Fruit fly (Drosophila melanogaster) whole organism, embryonic: ENCODE measurements around the gene Herc4.

Experiments
- B-H2 ChIP-seq: fragments of 200-800 bp; sonication (Bioruptor generic); optimal IDR thresholded peaks from 2 replicates; lab custom pipeline; 2018; ENCODE audit warnings: missing biosample characterization, mild to moderate bottlenecking, missing genetic modification characterization
- CG11085 ChIP-seq: fragments of 200-800 bp; sonication (Bioruptor generic); IDR thresholded peaks from 2 replicates; pipeline ENCODE4 v1.3.6; 2022; ENCODE audit warnings: missing biosample characterization, missing genetic modification characterization
- CG11093 ChIP-seq: fragments of 200-800 bp; sonication (Bioruptor generic); IDR thresholded peaks from 3 replicates; pipeline ENCODE4 v1.3.6; 2022; ENCODE audit warnings: missing biosample characterization, missing genetic modification characterization
- CG14860 ChIP-seq: fragments of 200-800 bp; sonication (Bioruptor generic); IDR thresholded peaks from 3 replicates; pipeline ENCODE4 v1.3.6; 2022; ENCODE audit warnings: missing biosample characterization, missing genetic modification characterization; ENCODE audit not compliant: partially characterized antibody
- CG14965 ChIP-seq: fragments of 200-800 bp; sonication (Bioruptor generic); optimal IDR thresholded peaks from 2 replicates; lab custom pipeline; 2016; ENCODE audit warnings: missing biosample characterization, missing genetic modification characterization, borderline replicate concordance
- CG15601 ChIP-seq: fragments of 200-800 bp; sonication (Bioruptor generic); optimal IDR thresholded peaks from 3 replicates; lab custom pipeline; 2019; ENCODE audit warnings: missing biosample characterization, mild to moderate bottlenecking, missing genetic modification characterization, moderate library complexity
- CG17612 ChIP-seq: fragments of 200-800 bp; sonication (Bioruptor generic); IDR thresholded peaks from 2 replicates; pipeline ENCODE4 v1.3.6; 2022; ENCODE audit warnings: missing biosample characterization, missing genetic modification characterization
- CG1832 ChIP-seq: fragments of 200-800 bp; sonication (Bioruptor generic); optimal IDR thresholded peaks from 2 replicates; lab custom pipeline; 2017; ENCODE audit warnings: missing biosample characterization, mild to moderate bottlenecking, missing genetic modification characterization, inconsistent platforms
- CG2129 ChIP-seq: fragments of 200-800 bp; sonication (Bioruptor generic); IDR thresholded peaks from 2 replicates; pipeline ENCODE4 v1.3.6; 2022; ENCODE audit warnings: missing biosample characterization, missing genetic modification characterization; ENCODE audit not compliant: partially characterized antibody
- CG2889 ChIP-seq: fragments of 200-800 bp; sonication (Bioruptor generic); IDR thresholded peaks from 3 replicates; pipeline ENCODE4 v1.3.6; 2022; ENCODE audit warnings: missing biosample characterization, missing genetic modification characterization
- CG3163 ChIP-seq: fragments of 200-800 bp; sonication (Bioruptor generic); optimal IDR thresholded peaks from 3 replicates; lab custom pipeline; 2016; ENCODE audit warnings: missing biosample characterization, missing genetic modification characterization
- CG32772 ChIP-seq: fragments of 200-800 bp; sonication (Bioruptor generic); IDR thresholded peaks from 2 replicates; pipeline ENCODE4 v1.3.6; 2022; ENCODE audit warnings: missing biosample characterization, missing genetic modification characterization
- CG34376 ChIP-seq: fragments of 200-800 bp; sonication (Bioruptor generic); optimal IDR thresholded peaks from 2 replicates; lab custom pipeline; 2018; ENCODE audit warnings: missing biosample characterization, mild to moderate bottlenecking, missing genetic modification characterization
- CG4328 ChIP-seq: fragments of 200-800 bp; sonication (Bioruptor generic); optimal IDR thresholded peaks from 3 replicates; lab custom pipeline; 2017; ENCODE audit warnings: missing biosample characterization, missing genetic modification reagents, missing genetic modification characterization
- CG7556 ChIP-seq: fragments of 200-800 bp; sonication (Bioruptor generic); optimal IDR thresholded peaks from 2 replicates; lab custom pipeline; 2017; ENCODE audit warnings: missing biosample characterization, mild to moderate bottlenecking, missing genetic modification characterization
- CG7745 ChIP-seq: fragments of 200-800 bp; sonication (Bioruptor generic); optimal IDR thresholded peaks from 2 replicates; lab custom pipeline; 2018; ENCODE audit warnings: missing biosample characterization, mild to moderate bottlenecking, missing genetic modification characterization, moderate library complexity
- CG7963 ChIP-seq: fragments of 200-800 bp; sonication (Bioruptor generic); IDR thresholded peaks from 3 replicates; pipeline ENCODE4 v1.3.6; 2022; ENCODE audit warnings: missing biosample characterization, missing genetic modification characterization; ENCODE audit not compliant: partially characterized antibody
- CkIIα-i1 ChIP-seq: fragments of 200-800 bp; sonication (Bioruptor generic); IDR thresholded peaks from 2 replicates; pipeline ENCODE4 v1.3.6; 2022; ENCODE audit warnings: missing biosample characterization, missing genetic modification characterization
- Dad ChIP-seq: fragments of 200-800 bp; sonication (Bioruptor generic); optimal IDR thresholded peaks from 3 replicates; lab custom pipeline; 2016; ENCODE audit warnings: missing biosample characterization, missing genetic modification characterization
- Dek ChIP-seq: fragments of 200-800 bp; sonication (Bioruptor generic); optimal IDR thresholded peaks from 3 replicates; lab custom pipeline; 2019; ENCODE audit warnings: missing biosample characterization, mild to moderate bottlenecking, missing genetic modification characterization, moderate library complexity
- Fer1 ChIP-seq: fragments of 200-800 bp; sonication (Bioruptor generic); optimal IDR thresholded peaks from 2 replicates; lab custom pipeline; 2017; ENCODE audit warnings: missing biosample characterization, mild to moderate bottlenecking, missing genetic modification characterization
- GATAe ChIP-seq: fragments of 200-800 bp; sonication (Bioruptor generic); conservative IDR thresholded peaks from 2 replicates; pipeline ENCODE4 v1.3.6; 2022; ENCODE audit warnings: missing biosample characterization, missing genetic modification characterization
- HLH3B ChIP-seq: fragments of 200-800 bp; sonication (Bioruptor generic); IDR thresholded peaks from 2 replicates; pipeline ENCODE4 v1.3.6; 2022; ENCODE audit warnings: missing biosample characterization, missing genetic modification characterization
- Max ChIP-seq: fragments of 200-800 bp; sonication (Bioruptor generic); optimal IDR thresholded peaks from 2 replicates; lab custom pipeline; 2016; ENCODE audit warnings: missing biosample characterization, mild to moderate bottlenecking, missing genetic modification characterization
- Ravus ChIP-seq: fragments of 200-800 bp; sonication (Bioruptor generic); IDR thresholded peaks from 2 replicates; pipeline ENCODE4 v1.3.6; 2022; ENCODE audit warnings: missing biosample characterization, missing genetic modification characterization
- Rfx ChIP-seq: fragments of 200-800 bp; sonication (Bioruptor generic); IDR thresholded peaks from 2 replicates; pipeline ENCODE4 v1.3.6; 2022; ENCODE audit warnings: missing biosample characterization, missing genetic modification characterization
- Sin3A ChIP-seq: fragments of >200 bp; optimal IDR thresholded peaks from 2 replicates; lab custom pipeline; 2018
- Tbp ChIP-seq: fragments of >200 bp; optimal IDR thresholded peaks from 2 replicates; lab custom pipeline; 2018; ENCODE audit warnings: missing biosample characterization, missing genetic modification characterization
- Xbp1 ChIP-seq: fragments of 200-800 bp; sonication (Bioruptor generic); optimal IDR thresholded peaks from 3 replicates; lab custom pipeline; 2016; ENCODE audit warnings: missing biosample characterization, mild to moderate bottlenecking, missing genetic modification characterization
- ac ChIP-seq: fragments of 200-800 bp; sonication (Bioruptor generic); optimal IDR thresholded peaks from 3 replicates; lab custom pipeline; 2017; ENCODE audit warnings: missing biosample characterization, mild to moderate bottlenecking, missing genetic modification characterization
- cad ChIP-seq: fragments of >200 bp; optimal IDR thresholded peaks from 2 replicates; lab custom pipeline; 2017; ENCODE audit warnings: missing biosample characterization, missing genetic modification characterization
- cg ChIP-seq: fragments of 200-800 bp; sonication (Bioruptor generic); optimal IDR thresholded peaks from 3 replicates; lab custom pipeline; 2019; ENCODE audit warnings: missing biosample characterization, mild to moderate bottlenecking, missing genetic modification characterization, moderate library complexity
- chinmo ChIP-seq: fragments of 200-800 bp; sonication (Bioruptor generic); IDR thresholded peaks from 4 replicates; pipeline ENCODE4 v1.3.6; 2022; ENCODE audit warnings: missing biosample characterization, missing genetic modification characterization; ENCODE audit not compliant: partially characterized antibody
- croc ChIP-seq: fragments of 200-800 bp; sonication (Bioruptor generic); conservative IDR thresholded peaks from 3 replicates; pipeline ENCODE4 v1.3.6; 2022; ENCODE audit warnings: missing biosample characterization, missing genetic modification characterization
- da ChIP-seq: fragments of 200-800 bp; sonication (Bioruptor generic); optimal IDR thresholded peaks from 2 replicates; lab custom pipeline; 2016; ENCODE audit warnings: missing biosample characterization, missing genetic modification characterization
- danr ChIP-seq: fragments of 200-800 bp; sonication (Bioruptor generic); IDR thresholded peaks from 2 replicates; pipeline ENCODE4 v1.3.6; 2022; ENCODE audit warnings: missing biosample characterization, missing genetic modification characterization
- mam ChIP-seq: fragments of 200-800 bp; sonication (Bioruptor generic); optimal IDR thresholded peaks from 3 replicates; lab custom pipeline; 2016; ENCODE audit warnings: missing biosample characterization, missing genetic modification characterization
- nom ChIP-seq: fragments of 200-800 bp; sonication (Bioruptor generic); optimal IDR thresholded peaks from 2 replicates; lab custom pipeline; 2017; ENCODE audit warnings: missing biosample characterization, missing genetic modification characterization, mild to moderate bottlenecking, moderate library complexity, missing genetic modification reagents
- odd ChIP-seq: fragments of 200-800 bp; sonication (Bioruptor generic); optimal IDR thresholded peaks from 2 replicates; lab custom pipeline; 2017; ENCODE audit warnings: missing biosample characterization, mild to moderate bottlenecking, missing genetic modification characterization
- pan ChIP-seq, 4 experiments: fragments of >200 bp in 3 of 4; fragments of 200-800 bp in 1 of 4; sonication (Bioruptor generic) in 1 of 4; optimal IDR thresholded peaks in 3 of 4; IDR thresholded peaks in 1 of 4; 2 replicates each; pipeline versions ENCODE4 v1.3.6 to Lab custom; 2017 to 2022; ENCODE audit warnings: missing biosample characterization in 2 of 4, missing genetic modification characterization in 2 of 4, mixed read lengths in 1 of 4
- pho ChIP-seq: fragments of 200-800 bp; sonication (Bioruptor generic); optimal IDR thresholded peaks from 2 replicates; lab custom pipeline; 2016; ENCODE audit warnings: missing biosample characterization, missing genetic modification characterization
- pzg ChIP-seq: fragments of 200-800 bp; sonication (Bioruptor generic); optimal IDR thresholded peaks from 3 replicates; lab custom pipeline; 2018; ENCODE audit warnings: missing biosample characterization, mild to moderate bottlenecking, missing genetic modification characterization, moderate library complexity
- salm ChIP-seq: fragments of 200-800 bp; sonication (Bioruptor generic); optimal IDR thresholded peaks from 2 replicates; lab custom pipeline; 2018; ENCODE audit warnings: missing biosample characterization, mild to moderate bottlenecking, missing genetic modification characterization
- sna ChIP-seq: fragments of 200-800 bp; sonication (Bioruptor generic); IDR thresholded peaks from 2 replicates; pipeline ENCODE4 v1.3.6; 2022; ENCODE audit warnings: missing biosample characterization, missing genetic modification characterization; ENCODE audit not compliant: partially characterized antibody
- sqz ChIP-seq: fragments of 200-800 bp; sonication (Bioruptor generic); optimal IDR thresholded peaks from 3 replicates; lab custom pipeline; 2018; ENCODE audit warnings: missing biosample characterization, mild to moderate bottlenecking, missing genetic modification characterization
- tgo ChIP-seq: fragments of 200-800 bp; sonication (Bioruptor generic); IDR thresholded peaks from 3 replicates; pipeline ENCODE4 v1.3.6; 2022; ENCODE audit warnings: missing biosample characterization, missing genetic modification characterization
- tio ChIP-seq: fragments of 200-800 bp; sonication (Bioruptor generic); optimal IDR thresholded peaks from 2 replicates; lab custom pipeline; 2017; ENCODE audit warnings: missing biosample characterization, missing genetic modification characterization, inconsistent platforms
- tup ChIP-seq: fragments of 200-800 bp; sonication (Bioruptor generic); optimal IDR thresholded peaks from 2 replicates; lab custom pipeline; 2016; ENCODE audit warnings: missing biosample characterization, mild to moderate bottlenecking, missing genetic modification characterization, moderate library complexity
- wor ChIP-seq: fragments of 200-800 bp; sonication (Bioruptor generic); IDR thresholded peaks from 2 replicates; pipeline ENCODE4 v1.3.6; 2022; ENCODE audit warnings: missing biosample characterization, missing genetic modification characterization
- zf30C ChIP-seq: fragments of 200-800 bp; sonication (Bioruptor generic); optimal IDR thresholded peaks from 3 replicates; lab custom pipeline; 2018; ENCODE audit warnings: missing biosample characterization, mild to moderate bottlenecking, missing genetic modification characterization

The Herc4 gene

dm6 chr3L:1298509-1298908 lies 15.0 kb upstream of the Herc4 start, which contains the start of gene scf (continued):
- TF ChIP-seq Xbp1 (GFP tag; lab: Kevin White, UChicago) = no peak
- no peak for TF ChIP-seq CG4328 (GFP tag; lab: Kevin White, UChicago)
- TF ChIP-seq CG15601 (tag; lab: Kevin White, UChicago) = no peak
- no peak for TF ChIP-seq tup (GFP tag; lab: Kevin White, UChicago)
- no peak for TF ChIP-seq B-H2 (GFP tag; lab: Kevin White, UChicago)
- TF ChIP-seq chinmo = peak; percentile 63; the same call in 2 of the 4 replicates
- no peak for TF ChIP-seq HLH3B (GFP tag; lab: Robert Waterston, UW)
- TF ChIP-seq Dek (tag; lab: Kevin White, UChicago) = no peak
- TF ChIP-seq zf30C (GFP tag; lab: Kevin White, UChicago) = no peak
- no peak for TF ChIP-seq CG7556 (GFP tag; lab: Kevin White, UChicago)
- no peak for TF ChIP-seq CG7963 (GFP tag; lab: Robert Waterston, UW)
- TF ChIP-seq CG17612 (GFP tag; lab: Robert Waterston, UW) = no peak
- TF ChIP-seq CG3163 = peak; percentile 37
- peak; percentile 38 for TF ChIP-seq nom (GFP tag; lab: Kevin White, UChicago)
- TF ChIP-seq CG32772 (GFP tag; lab: Robert Waterston, UW) = no peak
- no peak for TF ChIP-seq ac
- no peak for TF ChIP-seq Sin3A (lab: Kevin White, UChicago)
- TF ChIP-seq CG2129 (GFP tag; lab: Robert Waterston, UW) = no peak
- TF ChIP-seq CG14965 = no peak
- TF ChIP-seq Fer1 (GFP tag; lab: Kevin White, UChicago) = peak; percentile 35
- TF ChIP-seq CG34376 (GFP tag; lab: Kevin White, UChicago) = peak; percentile 55
- no peak for TF ChIP-seq CG1832 (GFP tag; lab: Kevin White, UChicago)
- TF ChIP-seq GATAe (GFP tag; lab: Robert Waterston, UW) = no peak
- no peak for TF ChIP-seq odd (GFP tag; lab: Kevin White, UChicago)
- TF ChIP-seq pan (optimal IDR thresholded peaks at IDR 0.05; lab: Kevin White, UChicago) = no peak
- peak in 1 of 2 experiments; percentile 37 for TF ChIP-seq pan (GFP tag; optimal IDR thresholded peaks at IDR 0.05 in 1 of 2, IDR thresholded peaks at IDR 0.05 in 1 of 2)
- no peak for TF ChIP-seq croc (GFP tag; lab: Robert Waterston, UW)
- TF ChIP-seq da = no peak
- no peak for TF ChIP-seq sqz (GFP tag; lab: Kevin White, UChicago)
- no peak for TF ChIP-seq pho (GFP tag; lab: Kevin White, UChicago)
- no peak for TF ChIP-seq CG11085 (GFP tag; lab: Robert Waterston, UW)
- no peak for TF ChIP-seq Max
- TF ChIP-seq CG14860 (GFP tag; lab: Robert Waterston, UW) = no peak

- TF ChIP-seq pzg (no peak), CG7745 (tag; lab: Kevin White, UChicago) (no peak), wor (GFP tag; lab: Robert Waterston, UW) (peak; percentile 63), tio (GFP tag; lab: Kevin White, UChicago) (no peak), CG14965 (no peak), Ravus (GFP tag; lab: Robert Waterston, UW) (peak; percentile 13; the same call in 1 of the 2 replicates), tgo (GFP tag; lab: Robert Waterston, UW) (peak; percentile 79), cad (GFP tag; lab: Kevin White, UChicago) (no peak), CG17612 (GFP tag; lab: Robert Waterston, UW) (no peak; the same call in 1 of the 2 replicates), Dad (GFP tag; lab: Kevin White, UChicago) (no peak), Tbp (GFP tag; lab: Kevin White, UChicago) (no peak), sna (GFP tag; lab: Robert Waterston, UW) (no peak), CG2889 (GFP tag; lab: Robert Waterston, UW) (peak; percentile 67; the same call in 2 of the 3 replicates), salm (tag; lab: Kevin White, UChicago) (peak; percentile 72), Sin3A (lab: Kevin White, UChicago) (no peak), CG2129 (GFP tag; lab: Robert Waterston, UW) (no peak), Rfx (peak; percentile 77), cg (GFP tag; lab: Kevin White, UChicago) (no peak), CG11093 (GFP tag; lab: Robert Waterston, UW) (peak; percentile 55; the same call in 2 of the 3 replicates), CkIIα-i1 (GFP tag; lab: Robert Waterston, UW) (no peak), danr (GFP tag; lab: Robert Waterston, UW) (peak; percentile 65), mam (GFP tag; lab: Kevin White, UChicago) (peak; percentile 24)
These were observed 13.3 kb upstream of the Herc4 start for dm6 chr3L:1300076-1300635.
